Fruit fly (Drosophila melanogaster): Measurements from ENCODE around the gene CG15484.

CG15484 gene

dm6 chr2L:12721794-12722315 lies 14.3 kb upstream of the CG15484 start, which contains the start of gene Pih1D1 (continued):
- TF ChIP-seq Bteb2 (GFP tag; optimal IDR thresholded peaks at IDR 0.05) (peak; percentile 92), pum (GFP tag; optimal IDR thresholded peaks at IDR 0.05) (peak; percentile 90), Doc2 (GFP tag; IDR thresholded peaks at IDR 0.05) (peak; percentile 82), Oli (tag; optimal IDR thresholded peaks at IDR 0.05) (peak; percentile 94), BtbVII (GFP tag; optimal IDR thresholded peaks at IDR 0.05) (peak; percentile 93), peb (GFP tag; IDR thresholded peaks at IDR 0.05) (peak; percentile 90), CG17385 (GFP tag; optimal IDR thresholded peaks at IDR 0.05) (peak; percentile 88), CG11504 (tag; optimal IDR thresholded peaks at IDR 0.05) (peak; percentile 96), CG2712 (tag; optimal IDR thresholded peaks at IDR 0.05) (peak; percentile 97), CG1832 (GFP tag; optimal IDR thresholded peaks at IDR 0.05) (no peak), CG1602 (GFP tag; optimal IDR thresholded peaks at IDR 0.05) (peak; percentile 97), Chrac-16 (GFP tag; optimal IDR thresholded peaks at IDR 0.05) (peak; percentile 95), Hey (tag; optimal IDR thresholded peaks at IDR 0.05) (peak; percentile 46), CTCF (GFP tag; optimal IDR thresholded peaks at IDR 0.05) (no peak), unc-4 (GFP tag; IDR thresholded peaks at IDR 0.05; ENCODE audit: partially characterized antibody) (no peak), odd (GFP tag; optimal IDR thresholded peaks at IDR 0.05) (peak; percentile 67), tio (GFP tag; optimal IDR thresholded peaks at IDR 0.05) (peak; percentile 97), CG15601 (tag; optimal IDR thresholded peaks at IDR 0.05) (no peak), zfh2 (GFP tag; optimal IDR thresholded peaks at IDR 0.05) (peak; percentile 95), CG14441 (GFP tag; IDR thresholded peaks at IDR 0.05) (peak; percentile 94), CG9727 (GFP tag; optimal IDR thresholded peaks at IDR 0.05) (peak; percentile 98), Gsc (GFP tag; IDR thresholded peaks at IDR 0.05) (peak; percentile 87), CG6272 (GFP tag; IDR thresholded peaks at IDR 0.05) (peak; percentile 94), D19B (GFP tag; optimal IDR thresholded peaks at IDR 0.05) (peak; percentile 90), CG2120 (GFP tag; optimal IDR thresholded peaks at IDR 0.05) (peak; percentile 97), CG3726 (GFP tag; IDR thresholded peaks at IDR 0.05) (peak; percentile 96), bowl (GFP tag; IDR thresholded peaks at IDR 0.05) (peak; percentile 76), Dref (GFP tag; IDR thresholded peaks at IDR 0.05) (peak; percentile 31; the same call in 1 of the 2 replicates), CG18011 (GFP tag; optimal IDR thresholded peaks at IDR 0.05) (peak; percentile 85), CG11247 (GFP tag; IDR thresholded peaks at IDR 0.05) (peak; percentile 91), wor (GFP tag; IDR thresholded peaks at IDR 0.05) (peak; percentile 96), HLH54F (GFP tag; optimal IDR thresholded peaks at IDR 0.05) (peak; percentile 95), bcd (GFP tag; optimal IDR thresholded peaks at IDR 0.05) (peak; percentile 98), Sin3A (optimal IDR thresholded peaks at IDR 0.05) (peak; percentile 54), Hmr (GFP tag; optimal IDR thresholded peaks at IDR 0.05) (peak; percentile 96), pfk (GFP tag; optimal IDR thresholded peaks at IDR 0.05) (no peak), CG9817 (tag; optimal IDR thresholded peaks at IDR 0.05) (peak; percentile 97), CrebB (tag; optimal IDR thresholded peaks at IDR 0.05) (peak; percentile 70), hb (GFP tag; IDR thresholded peaks at IDR 0.05; ENCODE audit: partially characterized antibody) (no peak), amos (GFP tag; IDR thresholded peaks at IDR 0.05; ENCODE audit: partially characterized antibody) (0 out of 2 replicates have a peak, but pooled peaks have one; percentile 6), fd3F (GFP tag; optimal IDR thresholded peaks at IDR 0.05) (peak; percentile 92), CG31388 (GFP tag; optimal IDR thresholded peaks at IDR 0.05) (peak; percentile 88), ara (GFP tag; IDR thresholded peaks at IDR 0.05) (peak; percentile 94), CG34376 (GFP tag; optimal IDR thresholded peaks at IDR 0.05) (peak; percentile 84), jigr1 (GFP tag; IDR thresholded peaks at IDR 0.05) (peak; percentile 90), CG4617 (GFP tag; optimal IDR thresholded peaks at IDR 0.05; ENCODE audit: borderline replicate concordance) (peak; percentile 89), CG11695 (GFP tag; IDR thresholded peaks at IDR 0.05) (peak; percentile 95), bigmax (GFP tag; optimal IDR thresholded peaks at IDR 0.05) (no peak), CG8359 (GFP tag; optimal IDR thresholded peaks at IDR 0.05; ENCODE audit: borderline replicate concordance) (peak; percentile 84), fru (optimal IDR thresholded peaks at IDR 0.05) (no peak), sim (GFP tag; IDR thresholded peaks at IDR 0.05) (peak; percentile 89)

Measured in whole organism, embryonic.